Worm (Caenorhabditis elegans): Measurements from ENCODE around the gene mtx-2.

The mtx-2 gene

DNA sequence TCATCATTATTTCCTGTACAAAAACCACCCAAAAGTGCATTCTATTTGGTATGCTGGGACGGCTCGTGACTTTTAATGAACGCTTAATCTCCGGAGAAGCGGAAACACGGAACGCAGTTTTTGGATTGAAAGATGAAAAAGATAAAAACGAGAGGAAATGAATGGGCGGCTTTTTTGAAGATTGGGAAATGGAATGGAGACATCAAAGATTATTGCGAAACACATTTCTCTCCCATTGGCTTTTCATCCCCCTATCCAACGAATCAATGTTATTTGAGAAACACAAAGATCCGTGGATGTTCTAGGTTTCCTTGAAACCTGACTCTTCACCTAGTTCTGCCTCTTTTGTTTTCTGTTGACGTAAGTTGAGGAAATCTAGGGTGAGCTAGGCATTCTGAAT, 39.0 kb downstream of the mtx-2 start (continued):
- no peak for TF ChIP-seq grh-1 (GFP tag; IDR thresholded peaks at IDR 0.05)
- TF ChIP-seq pax-3 (tag; optimal IDR thresholded peaks at IDR 0.05), result no peak
- no peak for TF ChIP-seq nhr-90 (tag; optimal IDR thresholded peaks at IDR 0.05; ENCODE audit: poor library complexity)
- TF ChIP-seq xbp-1 (tag; optimal IDR thresholded peaks at IDR 0.05), result no peak
- no peak for TF ChIP-seq elt-2 (tag; optimal IDR thresholded peaks at IDR 0.05)
- no peak for TF ChIP-seq ama-1 (optimal IDR thresholded peaks at IDR 0.05)
- TF ChIP-seq C04F5.9 (tag; optimal IDR thresholded peaks at IDR 0.05), result no peak
- no peak for TF ChIP-seq lin-13 (GFP tag; optimal IDR thresholded peaks at IDR 0.05)
- no peak for TF ChIP-seq egl-27 (tag; optimal IDR thresholded peaks at IDR 0.05)
- TF ChIP-seq sox-4 (tag; optimal IDR thresholded peaks at IDR 0.05), result no peak
- no peak for TF ChIP-seq isw-1 (GFP tag; IDR thresholded peaks at IDR 0.05)
- TF ChIP-seq nhr-11 (tag; optimal IDR thresholded peaks at IDR 0.05), result no peak
- TF ChIP-seq vab-15 (tag; optimal IDR thresholded peaks at IDR 0.05), result no peak
- no peak for TF ChIP-seq unc-62 (GFP tag; optimal IDR thresholded peaks at IDR 0.05)
- TF ChIP-seq snpc-4 (tag; optimal IDR thresholded peaks at IDR 0.05), result no peak
- TF ChIP-seq mdl-1 (tag; optimal IDR thresholded peaks at IDR 0.05), result no peak
- no peak for TF ChIP-seq lin-35 (GFP tag; optimal IDR thresholded peaks at IDR 0.05)
- TF ChIP-seq alr-1 (tag; optimal IDR thresholded peaks at IDR 0.05; ENCODE audit: borderline replicate concordance), result no peak
- TF ChIP-seq hpl-2 (GFP tag; optimal IDR thresholded peaks at IDR 0.05), result no peak
- TF ChIP-seq lin-14 (GFP tag; optimal IDR thresholded peaks at IDR 0.05), result peak; percentile 65
- TF ChIP-seq zag-1 (tag; optimal IDR thresholded peaks at IDR 0.05), result no peak
- TF ChIP-seq ztf-11 (tag; optimal IDR thresholded peaks at IDR 0.05), result no peak
- no peak for TF ChIP-seq pag-3 (tag; optimal IDR thresholded peaks at IDR 0.05; ENCODE audit: borderline replicate concordance, insufficient read depth)
- no peak for TF ChIP-seq rnt-1 (tag; optimal IDR thresholded peaks at IDR 0.05)
- no peak for TF ChIP-seq hlh-4 (tag; optimal IDR thresholded peaks at IDR 0.05)
- TF ChIP-seq ceh-63 (GFP tag; optimal IDR thresholded peaks at IDR 0.05), result no peak
- no peak for TF ChIP-seq jun-1 (tag; optimal IDR thresholded peaks at IDR 0.05)
- TF ChIP-seq ceh-88 (GFP tag; IDR thresholded peaks at IDR 0.05), result no peak
- TF ChIP-seq zip-4 (GFP tag; optimal IDR thresholded peaks at IDR 0.05), result peak; percentile 29
- peak in 1 of 2 experiments; percentile 1 for TF ChIP-seq efl-1 (optimal IDR thresholded peaks at IDR 0.05)
- no peak for TF ChIP-seq efl-1 (GFP tag; optimal IDR thresholded peaks at IDR 0.05 in 1 of 2)
- peak; percentile 23 for TF ChIP-seq blmp-1 (tag; optimal IDR thresholded peaks at IDR 0.05)
- no peak for TF ChIP-seq nhr-85 (tag)

DNA sequence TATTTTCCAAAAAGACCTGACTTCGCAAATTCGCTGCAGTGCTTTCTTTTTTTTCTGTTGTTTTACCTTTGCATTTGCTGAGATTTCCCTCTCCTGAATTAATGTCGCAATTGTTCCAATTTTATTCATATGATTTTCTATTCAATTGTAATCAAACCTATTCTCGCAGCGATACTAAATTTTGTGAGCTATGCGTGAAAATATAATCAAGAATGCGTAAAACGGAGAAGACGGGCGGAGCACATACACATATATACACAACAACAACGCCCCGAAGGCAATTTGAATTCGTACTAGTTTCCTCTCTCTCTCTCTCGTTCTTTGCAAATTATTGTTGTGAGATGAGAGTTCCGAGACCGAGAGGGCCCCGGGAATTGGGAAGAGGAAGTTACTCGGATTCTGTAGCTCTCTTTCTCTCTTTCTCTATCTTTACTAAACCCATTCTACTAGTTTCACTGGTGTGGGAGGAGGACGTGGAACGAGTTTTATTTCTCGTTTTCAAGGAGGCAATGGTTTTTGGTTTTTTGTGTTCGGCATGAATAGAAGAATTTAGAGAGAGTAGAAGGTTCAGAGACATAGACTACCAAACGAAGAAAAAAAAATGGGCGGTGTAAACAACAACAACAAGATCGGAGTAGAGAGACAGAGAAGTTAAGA, 39.9 kb downstream of the mtx-2 start:
- TF ChIP-seq fkh-10 (GFP tag; optimal IDR thresholded peaks at IDR 0.05) (peak; percentile 29), lin-15B (tag; optimal IDR thresholded peaks at IDR 0.05) (no peak), lin-14 (GFP tag; optimal IDR thresholded peaks at IDR 0.05) (peak; percentile 73), pqm-1 (tag; optimal IDR thresholded peaks at IDR 0.05) (no peak), nhr-85 (tag) (peak; percentile 24), ceh-82 (tag; optimal IDR thresholded peaks at IDR 0.05) (peak in 2 of 3 experiments; percentile 1 to 14), mep-1 (tag; optimal IDR thresholded peaks at IDR 0.05) (peak; percentile 6), unc-86 (tag; optimal IDR thresholded peaks at IDR 0.05) (peak; percentile 3), isw-1 (GFP tag; IDR thresholded peaks at IDR 0.05) (no peak), ama-1 (optimal IDR thresholded peaks at IDR 0.05) (peak; percentile 24), ztf-4 (tag; optimal IDR thresholded peaks at IDR 0.05) (peak; percentile 4), sox-4 (tag; optimal IDR thresholded peaks at IDR 0.05) (no peak), lsy-2 (tag; optimal IDR thresholded peaks at IDR 0.05) (peak in 1 of 2 experiments; percentile 36), nhr-20 (tag; optimal IDR thresholded peaks at IDR 0.05) (peak; percentile 7)
